Fruit fly (Drosophila melanogaster) whole organism, embryonic: ENCODE measurements around the gene chif.
A peak's percentile ranks its signal among the peaks of the same experiment; 100 is the strongest.

Source experiments
- Adf1 ChIP-seq: fragments of 200-800 bp; sonication (Bioruptor generic); IDR thresholded peaks from 2 replicates; pipeline ENCODE4 v1.3.6; 2022; ENCODE audit warnings: missing biosample characterization, missing genetic modification characterization
- CG10267 ChIP-seq: fragments of 200-800 bp; sonication (Bioruptor generic); optimal IDR thresholded peaks from 2 replicates; lab custom pipeline; 2018; ENCODE audit warnings: missing biosample characterization, mild to moderate bottlenecking, missing genetic modification characterization, moderate library complexity
- CG14710 ChIP-seq: fragments of 200-800 bp; sonication (Bioruptor generic); optimal IDR thresholded peaks from 3 replicates; lab custom pipeline; 2019; ENCODE audit warnings: missing biosample characterization, mild to moderate bottlenecking, missing genetic modification characterization, moderate library complexity
- CG15601 ChIP-seq: fragments of 200-800 bp; sonication (Bioruptor generic); optimal IDR thresholded peaks from 3 replicates; lab custom pipeline; 2019; ENCODE audit warnings: missing biosample characterization, mild to moderate bottlenecking, missing genetic modification characterization, moderate library complexity
- CG1603 ChIP-seq: fragments of 200-800 bp; sonication (Bioruptor generic); optimal IDR thresholded peaks from 2 replicates; lab custom pipeline; 2019; ENCODE audit warnings: missing biosample characterization, mild to moderate bottlenecking, missing genetic modification characterization, moderate library complexity
- CG17568 ChIP-seq: fragments of 200-800 bp; sonication (Bioruptor generic); optimal IDR thresholded peaks from 2 replicates; lab custom pipeline; 2018; ENCODE audit warnings: missing biosample characterization, mild to moderate bottlenecking, missing genetic modification characterization, moderate library complexity
- CG2678 ChIP-seq: fragments of 200-800 bp; sonication (Bioruptor generic); optimal IDR thresholded peaks from 3 replicates; lab custom pipeline; 2019; ENCODE audit warnings: missing biosample characterization, mild to moderate bottlenecking, missing genetic modification characterization, moderate library complexity
- CG2712 ChIP-seq: fragments of 200-800 bp; optimal IDR thresholded peaks from 3 replicates; lab custom pipeline; 2019; ENCODE audit warnings: missing biosample characterization, mild to moderate bottlenecking, missing genetic modification characterization, moderate library complexity
- CG31224 ChIP-seq: fragments of 200-800 bp; sonication (Bioruptor generic); IDR thresholded peaks from 2 replicates; pipeline ENCODE4 v1.3.6; 2022; ENCODE audit warnings: missing biosample characterization, missing genetic modification characterization
- CG31441 ChIP-seq: fragments of 200-800 bp; sonication (Bioruptor generic); IDR thresholded peaks from 2 replicates; pipeline ENCODE4 v1.3.6; 2022; ENCODE audit warnings: missing biosample characterization, missing genetic modification characterization
- CG32767 ChIP-seq: fragments of 200-800 bp; sonication (Bioruptor generic); IDR thresholded peaks from 2 replicates; pipeline ENCODE4 v1.3.6; 2022; ENCODE audit warnings: missing biosample characterization, missing genetic modification characterization
- CG6175 ChIP-seq: fragments of 200-800 bp; sonication (Bioruptor generic); IDR thresholded peaks from 3 replicates; pipeline ENCODE4 v1.3.6; 2022; ENCODE audit warnings: missing biosample characterization, missing genetic modification characterization
- CG7556 ChIP-seq: fragments of 200-800 bp; sonication (Bioruptor generic); optimal IDR thresholded peaks from 2 replicates; lab custom pipeline; 2017; ENCODE audit warnings: missing biosample characterization, mild to moderate bottlenecking, missing genetic modification characterization
- CG7839 ChIP-seq: fragments of 200-800 bp; sonication (Bioruptor generic); optimal IDR thresholded peaks from 3 replicates; lab custom pipeline; 2018; ENCODE audit warnings: missing biosample characterization, mild to moderate bottlenecking, missing genetic modification characterization, moderate library complexity
- Deaf1 ChIP-seq: fragments of 200-800 bp; optimal IDR thresholded peaks from 3 replicates; lab custom pipeline; 2019; ENCODE audit warnings: missing biosample characterization, mild to moderate bottlenecking, missing genetic modification characterization, moderate library complexity
- Drgx ChIP-seq: fragments of 200-800 bp; sonication (Bioruptor generic); IDR thresholded peaks from 2 replicates; pipeline ENCODE4 v1.3.6; 2022; ENCODE audit warnings: missing biosample characterization, missing genetic modification characterization
- Elba2 ChIP-seq: fragments of 200-800 bp; sonication (Bioruptor generic); optimal IDR thresholded peaks from 3 replicates; lab custom pipeline; 2016; ENCODE audit warnings: missing biosample characterization, missing genetic modification characterization
- GATAe ChIP-seq: fragments of 200-800 bp; sonication (Bioruptor generic); conservative IDR thresholded peaks from 2 replicates; pipeline ENCODE4 v1.3.6; 2022; ENCODE audit warnings: missing biosample characterization, missing genetic modification characterization
- Hr39 ChIP-seq: fragments of >200 bp; optimal IDR thresholded peaks from 2 replicates; lab custom pipeline; 2017
- Hr51 ChIP-seq, 2 experiments: fragments of 200-800 bp; sonication (Bioruptor generic); optimal IDR thresholded peaks; 2 replicates in 1 of 2; 3 replicates in 1 of 2; lab custom pipeline; 2016 to 2018; ENCODE audit warnings: missing biosample characterization in 2 of 2, missing genetic modification characterization in 2 of 2, mild to moderate bottlenecking in 1 of 2, moderate library complexity in 1 of 2
- MBD-R2 ChIP-seq: fragments of 200-800 bp; sonication (Bioruptor generic); IDR thresholded peaks from 2 replicates; pipeline ENCODE4 v1.3.6; 2022; ENCODE audit warnings: missing biosample characterization, missing genetic modification characterization
- MTF-1 ChIP-seq: fragments of 200-800 bp; sonication (Bioruptor generic); optimal IDR thresholded peaks from 2 replicates; lab custom pipeline; 2018; ENCODE audit warnings: missing biosample characterization, mild to moderate bottlenecking, missing genetic modification characterization, borderline replicate concordance
- Max ChIP-seq: fragments of 200-800 bp; sonication (Bioruptor generic); optimal IDR thresholded peaks from 2 replicates; lab custom pipeline; 2016; ENCODE audit warnings: missing biosample characterization, mild to moderate bottlenecking, missing genetic modification characterization
- Neu2 ChIP-seq: fragments of 200-800 bp; sonication (Bioruptor generic); optimal IDR thresholded peaks from 3 replicates; lab custom pipeline; 2016; ENCODE audit warnings: missing biosample characterization, missing genetic modification characterization, borderline replicate concordance
- Nf-YC ChIP-seq: fragments of 200-800 bp; optimal IDR thresholded peaks from 3 replicates; lab custom pipeline; 2019; ENCODE audit warnings: missing biosample characterization, mild to moderate bottlenecking, missing genetic modification characterization, moderate library complexity
- TFAM ChIP-seq: fragments of 200-800 bp; sonication (Bioruptor generic); optimal IDR thresholded peaks from 2 replicates; lab custom pipeline; 2017; ENCODE audit warnings: missing biosample characterization, missing genetic modification characterization, inconsistent platforms
- ash1 ChIP-seq: fragments of 200-800 bp; sonication (Bioruptor generic); optimal IDR thresholded peaks from 2 replicates; lab custom pipeline; 2018; ENCODE audit warnings: missing biosample characterization, mild to moderate bottlenecking, missing genetic modification characterization
- br ChIP-seq: fragments of >200 bp; optimal IDR thresholded peaks from 2 replicates; lab custom pipeline; 2017
- bsh ChIP-seq, 2 experiments: fragments of 200-800 bp; sonication (Bioruptor generic); optimal IDR thresholded peaks; 2 replicates each; lab custom pipeline; 2017 to 2018; ENCODE audit warnings: mild to moderate bottlenecking in 2 of 2, missing biosample characterization in 2 of 2, missing genetic modification characterization in 2 of 2, moderate library complexity in 1 of 2
- cas ChIP-seq: fragments of 200-800 bp; sonication (Bioruptor generic); IDR thresholded peaks from 2 replicates; pipeline ENCODE4 v1.3.6; 2022; ENCODE audit warnings: missing biosample characterization, missing genetic modification characterization
- dmrt11E ChIP-seq: fragments of 200-800 bp; sonication (Bioruptor generic); optimal IDR thresholded peaks from 3 replicates; lab custom pipeline; 2018; ENCODE audit warnings: missing biosample characterization, mild to moderate bottlenecking, missing genetic modification characterization, moderate library complexity
- dmrt99B ChIP-seq: fragments of 200-800 bp; sonication (Bioruptor generic); optimal IDR thresholded peaks from 2 replicates; lab custom pipeline; 2018; ENCODE audit warnings: missing biosample characterization, mild to moderate bottlenecking, missing genetic modification characterization, moderate library complexity
- ems ChIP-seq: fragments of 200-800 bp; sonication (Bioruptor generic); optimal IDR thresholded peaks from 3 replicates; lab custom pipeline; 2016; ENCODE audit warnings: missing biosample characterization, missing genetic modification characterization
- gem ChIP-seq: fragments of 200-800 bp; sonication (Bioruptor generic); optimal IDR thresholded peaks from 2 replicates; lab custom pipeline; 2019; ENCODE audit warnings: missing biosample characterization, mild to moderate bottlenecking, missing genetic modification characterization, moderate library complexity
- h ChIP-seq: fragments of >200 bp; optimal IDR thresholded peaks from 2 replicates; lab custom pipeline; 2017
- hb ChIP-seq: fragments of 200-800 bp; sonication (Bioruptor generic); IDR thresholded peaks from 3 replicates; pipeline ENCODE4 v1.3.6; 2022; ENCODE audit warnings: missing biosample characterization, missing genetic modification characterization; ENCODE audit not compliant: partially characterized antibody
- hbn ChIP-seq: fragments of 200-800 bp; sonication (Bioruptor generic); IDR thresholded peaks from 2 replicates; pipeline ENCODE4 v1.3.6; 2022; ENCODE audit warnings: missing biosample characterization, missing genetic modification characterization; ENCODE audit not compliant: partially characterized antibody
- her ChIP-seq: fragments of 200-800 bp; sonication (Bioruptor generic); optimal IDR thresholded peaks from 2 replicates; lab custom pipeline; 2016; ENCODE audit warnings: missing biosample characterization, missing genetic modification characterization
- insv ChIP-seq, 2 experiments: fragments of 200-800 bp; sonication (Bioruptor generic); optimal IDR thresholded peaks; 3 replicates each; lab custom pipeline; 2016 to 2018; ENCODE audit warnings: missing biosample characterization in 2 of 2, missing genetic modification characterization in 2 of 2
- knrl ChIP-seq: fragments of 200-800 bp; sonication (Bioruptor generic); IDR thresholded peaks from 3 replicates; pipeline ENCODE4 v1.3.6; 2022; ENCODE audit warnings: missing biosample characterization, missing genetic modification characterization; ENCODE audit not compliant: partially characterized antibody
- lilli ChIP-seq: fragments of 200-800 bp; sonication (Bioruptor generic); optimal IDR thresholded peaks from 3 replicates; lab custom pipeline; 2016; ENCODE audit warnings: missing biosample characterization, missing genetic modification characterization
- onecut ChIP-seq: fragments of 200-800 bp; sonication (Bioruptor generic); IDR thresholded peaks from 2 replicates; pipeline ENCODE4 v1.3.6; 2022; ENCODE audit warnings: missing biosample characterization, missing genetic modification characterization
- phol ChIP-seq: fragments of 200-800 bp; sonication (Bioruptor generic); optimal IDR thresholded peaks from 3 replicates; lab custom pipeline; 2018; ENCODE audit warnings: missing biosample characterization, mild to moderate bottlenecking, missing genetic modification characterization, moderate library complexity
- repo ChIP-seq: fragments of 200-800 bp; sonication (Bioruptor generic); optimal IDR thresholded peaks from 2 replicates; lab custom pipeline; 2016; ENCODE audit warnings: missing biosample characterization, missing genetic modification characterization
- sens ChIP-seq: fragments of 200-800 bp; sonication (Bioruptor generic); peaks from one replicate; lab custom pipeline; 2016; ENCODE audit warnings: missing biosample characterization, missing genetic modification characterization
- tx ChIP-seq: fragments of 200-800 bp; sonication (Bioruptor generic); optimal IDR thresholded peaks from 2 replicates; lab custom pipeline; 2016; ENCODE audit warnings: missing biosample characterization, missing genetic modification characterization
- vvl ChIP-seq: fragments of 200-800 bp; sonication (Bioruptor generic); IDR thresholded peaks from 2 replicates; pipeline ENCODE4 v1.3.6; 2022; ENCODE audit warnings: missing biosample characterization, missing genetic modification characterization

Gene chif

DNA sequence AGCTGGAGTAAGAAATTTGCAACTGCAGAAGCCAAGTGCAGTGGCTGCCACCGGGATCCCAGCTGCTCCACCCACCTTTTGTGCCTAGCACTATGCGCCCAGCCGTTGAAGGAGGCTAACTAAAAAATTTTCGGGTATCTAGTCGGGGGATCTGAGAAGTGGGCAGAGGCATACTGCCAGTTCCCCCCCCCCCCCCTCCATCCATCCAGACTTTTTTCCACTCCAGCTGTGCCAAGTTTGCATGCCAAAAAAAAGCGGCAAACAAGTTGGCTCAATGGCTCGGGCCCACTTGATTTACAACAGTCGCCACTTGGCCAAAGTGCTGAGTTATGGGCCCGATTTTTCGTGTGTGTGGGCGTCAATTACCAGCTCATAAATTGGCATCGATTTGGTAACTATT, 45.1 kb upstream of the chif start:
- peak; percentile 8 for TF ChIP-seq Hr39 (lab: Kevin White, UChicago)
- no peak for TF ChIP-seq CG32767 (GFP tag; lab: Robert Waterston, UW)
- TF ChIP-seq, all 482 proteins: peak for 1

dm6 chr2L:16390803-16391202, 38.4 kb upstream of the chif start:
- TF ChIP-seq GATAe (GFP tag; lab: Robert Waterston, UW) (no peak), br (lab: Kevin White, UChicago) (no peak), vvl (GFP tag; lab: Robert Waterston, UW) (no peak), h (lab: Kevin White, UChicago) (no peak), tx (GFP tag; lab: Kevin White, UChicago) (no peak), gem (tag; lab: Kevin White, UChicago) (peak; percentile 1), CG6175 (no peak), Drgx (GFP tag; lab: Robert Waterston, UW) (no peak), sens (GFP tag; lab: Kevin White, UChicago) (peak; percentile 73), her (GFP tag; lab: Kevin White, UChicago) (no peak), lilli (GFP tag; lab: Kevin White, UChicago) (no peak), CG1603 (tag; lab: Kevin White, UChicago) (peak; percentile 8), Neu2 (GFP tag; lab: Kevin White, UChicago) (no peak), ems (GFP tag; lab: Kevin White, UChicago) (no peak), dmrt11E (peak; percentile 9)

- peak; percentile 53 for TF ChIP-seq Deaf1 (tag; lab: Kevin White, UChicago)
- TF ChIP-seq Nf-YC (tag; lab: Kevin White, UChicago): peak; percentile 65
- peak; percentile 13; the same call in 1 of the 3 replicates for TF ChIP-seq knrl
- TF ChIP-seq MBD-R2 (GFP tag; lab: Robert Waterston, UW): 0 out of 2 replicates have a peak, but pooled peaks have one; percentile 7
- no peak for TF ChIP-seq Max (GFP tag; lab: Kevin White, UChicago)
- TF ChIP-seq, all 482 proteins: peak for 4
Observed at dm6 chr2L:16380973-16381372, 28.5 kb upstream of the chif start.

DNA sequence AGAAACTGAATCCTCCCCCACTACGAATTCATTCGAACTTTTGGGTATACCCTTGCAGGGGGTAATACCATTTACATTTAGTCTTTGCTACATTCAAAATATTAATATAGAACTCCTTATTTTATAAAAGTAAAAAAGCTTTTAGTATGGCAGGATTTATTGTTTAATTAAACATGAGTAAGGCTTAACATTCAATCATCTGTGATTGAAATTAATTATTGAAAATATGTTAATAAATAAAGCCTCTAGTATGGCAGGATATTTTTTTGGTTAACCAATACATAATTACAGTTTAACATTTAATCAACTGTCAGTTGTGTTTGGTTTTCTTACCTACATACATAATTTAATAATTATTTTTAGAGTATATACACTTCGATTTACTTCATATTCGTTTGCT, 22.3 kb upstream of the chif start:
- TF ChIP-seq dmrt99B (peak; percentile 48), GATAe (GFP tag; lab: Robert Waterston, UW) (no peak), phol (tag; lab: Kevin White, UChicago) (peak; percentile 29), Adf1 (no peak), CG31441 (peak; percentile 45; the same call in 1 of the 2 replicates), CG7556 (GFP tag; lab: Kevin White, UChicago) (peak; percentile 19), cas (GFP tag; lab: Robert Waterston, UW) (no peak), insv (GFP tag; optimal IDR thresholded peaks at IDR 0.05; lab: Kevin White, UChicago) (no peak), TFAM (GFP tag; lab: Kevin White, UChicago) (no peak), ash1 (no peak), Hr51 (GFP tag; optimal IDR thresholded peaks at IDR 0.05; lab: Kevin White, UChicago) (peak in 1 of 2 experiments; percentile 27), CG2712 (tag; lab: Kevin White, UChicago) (peak; percentile 38), CG7839 (tag; lab: Kevin White, UChicago) (peak; percentile 21), CG2678 (peak; percentile 46), repo (GFP tag; lab: Kevin White, UChicago) (no peak), CG10267 (tag; lab: Kevin White, UChicago) (peak; percentile 10), onecut (GFP tag; lab: Robert Waterston, UW) (no peak), MTF-1 (no peak), Elba2 (GFP tag; lab: Kevin White, UChicago) (no peak), CG17568 (GFP tag; lab: Kevin White, UChicago) (no peak), gem (tag; lab: Kevin White, UChicago) (peak; percentile 32), hb (GFP tag; lab: Robert Waterston, UW) (no peak), bsh (GFP tag; optimal IDR thresholded peaks at IDR 0.05; lab: Kevin White, UChicago) (no peak), CG14710 (peak; percentile 30), CG15601 (tag; lab: Kevin White, UChicago) (peak; percentile 14), CG31224 (GFP tag; lab: Robert Waterston, UW) (no peak), hbn (GFP tag; lab: Robert Waterston, UW) (no peak)
